Worm (Caenorhabditis elegans) whole organism, L4 larva: ENCODE data around the gene ZK622.1.
A peak's percentile ranks its signal among the peaks of the same experiment; 100 is the strongest.

ENCODE experiments used
- F26F4.8 ChIP-seq: fragments of 200-800 bp; sonication (Bioruptor generic); conservative IDR thresholded peaks from 2 replicates; pipeline ENCODE4 v1.3.6; 2022; ENCODE audit warnings: missing genetic modification characterization, missing compliant biosample characterization
- F44E2.7 ChIP-seq: fragments of 200-800 bp; sonication (Bioruptor generic); IDR thresholded peaks from 2 replicates; pipeline ENCODE4 v2.1.2; 2022; ENCODE audit warnings: missing genetic modification characterization, missing compliant biosample characterization
- F49E8.2 ChIP-seq: sonication (generic microtip); optimal IDR thresholded peaks from 2 replicates; lab custom pipeline; 2016; ENCODE audit warnings: missing compliant biosample characterization, mild to moderate bottlenecking, missing genetic modification characterization, borderline replicate concordance
- R02D3.7 ChIP-seq: fragments of 150-350 bp; sonication (generic microtip); optimal IDR thresholded peaks from 3 replicates; lab custom pipeline; 2014; ENCODE audit warnings: missing biosample characterization, missing genetic modification characterization
- Y48G9A.11 ChIP-seq: fragments of 200-800 bp; sonication (Bioruptor generic); IDR thresholded peaks from 2 replicates; pipeline ENCODE4 v1.3.6; 2022; ENCODE audit warnings: missing genetic modification reagents, missing genetic modification characterization, missing compliant biosample characterization
- Y75B8A.6 ChIP-seq: fragments of 200-800 bp; sonication (Bioruptor generic); IDR thresholded peaks from 2 replicates; pipeline ENCODE4 v1.3.6; 2022; ENCODE audit warnings: missing genetic modification reagents, missing genetic modification characterization, missing compliant biosample characterization
- ama-1 ChIP-seq: fragments of 150-350 bp; optimal IDR thresholded peaks from 2 replicates; lab custom pipeline; 2014; ENCODE audit warnings: inconsistent platforms, mixed read lengths
- arid-1 ChIP-seq: fragments of 200-800 bp; sonication (Bioruptor generic); conservative IDR thresholded peaks from 2 replicates; pipeline ENCODE4 v1.3.6; 2022; ENCODE audit warnings: missing genetic modification reagents, missing genetic modification characterization, missing compliant biosample characterization
- ceh-28 ChIP-seq: fragments of 150-350 bp; optimal IDR thresholded peaks from 2 replicates; lab custom pipeline; 2014; ENCODE audit warnings: missing biosample characterization, missing genetic modification reagents, missing genetic modification characterization
- ceh-62 ChIP-seq: sonication (generic microtip); optimal IDR thresholded peaks from 2 replicates; lab custom pipeline; 2017; ENCODE audit warnings: missing biosample characterization, missing genetic modification characterization
- ctbp-1 ChIP-seq: fragments of 200-800 bp; sonication (Bioruptor generic); IDR thresholded peaks from 2 replicates; pipeline ENCODE4 v1.3.6; 2022; ENCODE audit warnings: missing genetic modification reagents, missing genetic modification characterization, missing compliant biosample characterization
- daf-16 ChIP-seq, 3 experiments: sonication (generic microtip); optimal IDR thresholded peaks; 2 replicates each; lab custom pipeline; 2016 to 2017; ENCODE audit warnings: missing genetic modification characterization in 3 of 3, missing genetic modification reagents in 3 of 3, mild to moderate bottlenecking in 2 of 3, missing compliant biosample characterization in 2 of 3, missing biosample characterization in 1 of 3, moderate library complexity in 1 of 3
- dmd-6 ChIP-seq: fragments of 200-800 bp; sonication (Bioruptor generic); IDR thresholded peaks from 2 replicates; pipeline ENCODE4 v1.3.6; 2022; ENCODE audit warnings: missing genetic modification reagents, missing genetic modification characterization, missing compliant biosample characterization
- dmd-9 ChIP-seq: fragments of 200-800 bp; sonication (Bioruptor generic); IDR thresholded peaks from 2 replicates; pipeline ENCODE4 v1.3.6; 2022; ENCODE audit warnings: missing genetic modification reagents, missing genetic modification characterization, missing compliant biosample characterization
- dpl-1 ChIP-seq: fragments of 150-350 bp; optimal IDR thresholded peaks from 2 replicates; lab custom pipeline; 2014; ENCODE audit warnings: missing biosample characterization, missing genetic modification reagents, missing genetic modification characterization
- duxl-1 ChIP-seq: sonication (generic microtip); optimal IDR thresholded peaks from 2 replicates; lab custom pipeline; 2016; ENCODE audit warnings: mild to moderate bottlenecking, missing genetic modification characterization, moderate library complexity, missing compliant biosample characterization; ENCODE audit not compliant: poor library complexity
- dve-1 ChIP-seq: sonication (generic microtip); optimal IDR thresholded peaks from 2 replicates; lab custom pipeline; 2017; ENCODE audit warnings: antibody characterized with exemption, mild to moderate bottlenecking, missing genetic modification characterization, missing compliant biosample characterization; ENCODE audit not compliant: insufficient read depth
- egl-27 ChIP-seq: sonication (generic microtip); optimal IDR thresholded peaks from 3 replicates; lab custom pipeline; 2017; ENCODE audit warnings: missing biosample characterization, missing genetic modification reagents, missing genetic modification characterization
- egl-43 ChIP-seq: fragments of 200-800 bp; sonication (Bioruptor generic); IDR thresholded peaks from 2 replicates; pipeline ENCODE4 v1.3.6; 2022; ENCODE audit warnings: missing genetic modification reagents, missing genetic modification characterization, missing compliant biosample characterization
- fkh-10 ChIP-seq: fragments of 150-350 bp; optimal IDR thresholded peaks from 2 replicates; lab custom pipeline; 2014; ENCODE audit warnings: missing biosample characterization, missing genetic modification reagents, missing genetic modification characterization
- fos-1 ChIP-seq: fragments of 150-350 bp; optimal IDR thresholded peaks from 2 replicates; lab custom pipeline; 2014; ENCODE audit warnings: missing biosample characterization, missing genetic modification characterization
- hif-1 ChIP-seq, 2 experiments: sonication (generic microtip); optimal IDR thresholded peaks; 2 replicates each; lab custom pipeline; 2016 to 2017; ENCODE audit warnings: missing compliant biosample characterization in 2 of 2, missing genetic modification characterization in 2 of 2, missing genetic modification reagents in 2 of 2, missing genotype in 2 of 2, mild to moderate bottlenecking in 1 of 2
- hlh-11 ChIP-seq: fragments of 200-800 bp; sonication (Bioruptor generic); optimal IDR thresholded peaks from 2 replicates; lab custom pipeline; 2018; ENCODE audit warnings: mild to moderate bottlenecking, missing genetic modification characterization, missing compliant biosample characterization
- hmg-1.1 ChIP-seq: fragments of 200-800 bp; sonication (Bioruptor generic); IDR thresholded peaks from 2 replicates; pipeline ENCODE4 v1.3.6; 2022; ENCODE audit warnings: missing genetic modification reagents, missing genetic modification characterization, missing compliant biosample characterization
- lim-7 ChIP-seq: fragments of 200-800 bp; sonication (Bioruptor generic); IDR thresholded peaks from 2 replicates; pipeline ENCODE4 v1.3.6; 2022; ENCODE audit warnings: missing genetic modification characterization, missing compliant biosample characterization
- lin-38 ChIP-seq: fragments of 200-800 bp; sonication (Bioruptor generic); IDR thresholded peaks from 2 replicates; pipeline ENCODE4 v1.3.6; 2022; ENCODE audit warnings: missing genetic modification reagents, missing genetic modification characterization, missing compliant biosample characterization
- madf-5 ChIP-seq, 2 experiments: fragments of 200-800 bp; sonication (Bioruptor generic); IDR thresholded peaks; 2 replicates each; pipeline ENCODE4 v1.3.6; 2022; ENCODE audit warnings: missing compliant biosample characterization in 2 of 2, missing genetic modification characterization in 2 of 2
- mdl-1 ChIP-seq, 2 experiments: fragments of 150-350 bp in 1 of 2; sonication (generic microtip) in 1 of 2; optimal IDR thresholded peaks; 2 replicates each; lab custom pipeline; 2014 to 2017; ENCODE audit warnings: missing biosample characterization in 2 of 2, missing genetic modification characterization in 2 of 2
- mdt-29 ChIP-seq: fragments of 200-800 bp; sonication (Bioruptor generic); IDR thresholded peaks from 2 replicates; pipeline ENCODE4 v1.3.6; 2022; ENCODE audit warnings: missing genetic modification reagents, missing genetic modification characterization, missing compliant biosample characterization
- mep-1 ChIP-seq: fragments of 150-350 bp; sonication (generic microtip); optimal IDR thresholded peaks from 3 replicates; lab custom pipeline; 2014; ENCODE audit warnings: missing biosample characterization, missing genetic modification characterization
- mes-2 ChIP-seq: sonication (generic microtip); optimal IDR thresholded peaks from 2 replicates; lab custom pipeline; 2016; ENCODE audit warnings: missing genotype, mild to moderate bottlenecking, missing genetic modification characterization, missing compliant biosample characterization; ENCODE audit not compliant: poor library complexity, severe bottlenecking
- mxl-2 ChIP-seq: fragments of 200-800 bp; sonication (Bioruptor generic); conservative IDR thresholded peaks from 2 replicates; pipeline ENCODE4 v1.3.6; 2022; ENCODE audit warnings: missing genetic modification reagents, missing genetic modification characterization, missing compliant biosample characterization
- nhr-42 ChIP-seq: fragments of 200-800 bp; sonication (Bioruptor generic); IDR thresholded peaks from 2 replicates; pipeline ENCODE4 v1.3.6; 2022; ENCODE audit warnings: missing genetic modification characterization, missing compliant biosample characterization
- nhr-6 ChIP-seq: fragments of 150-350 bp; optimal IDR thresholded peaks from 2 replicates; lab custom pipeline; 2014; ENCODE audit warnings: missing biosample characterization, missing genetic modification characterization
- nhr-76 ChIP-seq: fragments of 150-350 bp; optimal IDR thresholded peaks from 2 replicates; lab custom pipeline; 2014; ENCODE audit warnings: missing biosample characterization, missing genetic modification characterization
- nhr-77 ChIP-seq: fragments of 150-350 bp; optimal IDR thresholded peaks from 2 replicates; lab custom pipeline; 2014; ENCODE audit warnings: missing biosample characterization, missing genetic modification characterization
- pqm-1 ChIP-seq: sonication (generic microtip); optimal IDR thresholded peaks from 2 replicates; lab custom pipeline; 2017; ENCODE audit warnings: missing biosample characterization, missing genetic modification characterization
- set-16 ChIP-seq: fragments of 200-800 bp; sonication (Bioruptor generic); IDR thresholded peaks from 2 replicates; pipeline ENCODE4 v1.3.6; 2022; ENCODE audit warnings: missing genetic modification reagents, missing genetic modification characterization, missing compliant biosample characterization
- snpc-1.2 ChIP-seq: fragments of 200-800 bp; sonication (Bioruptor generic); IDR thresholded peaks from 2 replicates; pipeline ENCODE4 v1.3.6; 2022; ENCODE audit warnings: missing genetic modification reagents, missing genetic modification characterization, missing compliant biosample characterization
- snpc-4 ChIP-seq: fragments of 150-350 bp; optimal IDR thresholded peaks from 2 replicates; lab custom pipeline; 2014; ENCODE audit warnings: missing biosample characterization, missing genetic modification characterization
- spr-1 ChIP-seq: sonication (generic microtip); optimal IDR thresholded peaks from 2 replicates; lab custom pipeline; 2016; ENCODE audit warnings: mild to moderate bottlenecking, missing genetic modification characterization, missing compliant biosample characterization
- spr-3 ChIP-seq: fragments of 200-800 bp; sonication (Bioruptor generic); optimal IDR thresholded peaks from 2 replicates; lab custom pipeline; 2018; ENCODE audit warnings: mild to moderate bottlenecking, missing genetic modification characterization, missing compliant biosample characterization
- tra-1 ChIP-seq: fragments of 200-800 bp; sonication (Bioruptor generic); IDR thresholded peaks from 2 replicates; pipeline ENCODE4 v1.3.6; 2022; ENCODE audit warnings: missing genetic modification reagents, missing genetic modification characterization, missing compliant biosample characterization
- unc-130 ChIP-seq: sonication (generic microtip); optimal IDR thresholded peaks from 2 replicates; lab custom pipeline; 2016; ENCODE audit warnings: missing genetic modification reagents, missing genetic modification characterization, missing compliant biosample characterization
- zfp-2 ChIP-seq: sonication (generic microtip); optimal IDR thresholded peaks from 2 replicates; lab custom pipeline; 2016; ENCODE audit warnings: mild to moderate bottlenecking, missing genetic modification characterization, missing compliant biosample characterization
- ztf-7 ChIP-seq: fragments of 150-350 bp; optimal IDR thresholded peaks from 2 replicates; lab custom pipeline; 2014; ENCODE audit warnings: missing biosample characterization, missing genetic modification characterization

Gene ZK622.1

DNA sequence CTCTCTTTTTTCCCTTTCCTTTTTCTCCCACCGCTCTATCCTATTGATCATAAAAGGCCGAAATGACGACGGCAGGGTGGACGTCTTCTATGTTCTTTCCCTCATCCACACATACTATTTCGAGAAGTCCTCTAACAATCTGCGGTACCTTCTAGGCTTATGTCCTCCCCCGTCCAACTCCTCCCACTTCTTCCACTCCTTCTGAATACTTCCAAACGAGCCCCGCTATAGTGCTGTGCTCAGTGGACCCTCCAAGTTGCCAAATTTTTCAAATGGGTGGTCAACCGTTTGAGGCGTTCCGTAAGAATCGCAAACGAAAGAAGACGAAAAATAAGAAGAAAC lies 42.4 kb downstream of the ZK622.1 start (continued):
- TF ChIP-seq mdl-1 (tag; optimal IDR thresholded peaks at IDR 0.05; lab: Kevin White, UChicago) (peak in 1 of 2 experiments; percentile 40), lin-38 (GFP tag; lab: Robert Waterston, UW) (peak; percentile 44; the same call in 1 of the 2 replicates)

DNA sequence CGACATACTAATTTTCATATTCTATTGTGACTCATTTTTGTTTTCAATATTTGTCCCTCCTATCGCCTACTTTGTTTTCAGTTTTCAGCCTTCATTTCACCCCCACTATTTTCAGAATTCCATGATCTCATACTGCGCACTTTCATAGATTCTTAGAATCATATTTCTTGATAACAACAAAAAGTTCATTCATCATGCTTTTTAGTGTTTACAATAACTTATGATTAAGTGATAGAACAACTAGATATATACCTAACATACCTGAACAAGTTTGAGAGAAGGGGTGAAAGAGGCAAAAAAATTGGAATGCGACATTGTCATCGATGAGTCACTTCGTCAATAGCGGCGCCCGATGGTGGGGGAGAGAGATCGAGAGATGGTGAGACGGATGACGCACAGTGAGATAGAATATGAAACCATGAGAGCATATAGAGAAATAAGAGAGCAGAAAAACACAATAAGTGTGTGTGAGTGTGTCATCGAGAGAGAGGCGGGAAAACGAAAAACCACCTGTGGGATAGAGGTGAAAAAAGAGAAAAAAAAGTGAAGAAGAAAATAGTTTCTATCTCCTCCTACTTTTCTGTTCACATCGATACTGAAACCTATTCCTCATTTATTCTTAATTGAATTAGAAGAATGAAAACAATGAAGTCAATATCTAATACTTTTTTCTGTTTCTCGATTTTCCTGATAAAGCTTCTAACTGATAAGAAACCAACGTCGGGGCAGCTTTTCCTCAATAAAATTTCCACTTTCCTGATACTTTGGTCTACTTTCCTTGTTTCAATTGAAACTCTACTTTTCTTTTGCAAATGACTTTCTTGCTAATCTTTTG lies 43.3 kb downstream of the ZK622.1 start:
- TF ChIP-seq nhr-6 (tag; lab: Kevin White, UChicago) = peak; percentile 92
- TF ChIP-seq mxl-2 (GFP tag; lab: Robert Waterston, UW) = no peak
- peak; percentile 28 for TF ChIP-seq ama-1 (lab: Kevin White, UChicago)
- TF ChIP-seq daf-16 (GFP tag; optimal IDR thresholded peaks at IDR 0.05; lab: Kevin White, UChicago) = no peak
- TF ChIP-seq daf-16 (tag; optimal IDR thresholded peaks at IDR 0.05; lab: Kevin White, UChicago) = peak; percentile 71
- TF ChIP-seq Y48G9A.11 (GFP tag; lab: Robert Waterston, UW) = no peak
- no peak for TF ChIP-seq mdt-29 (GFP tag; lab: Robert Waterston, UW)
- TF ChIP-seq nhr-77 = peak; percentile 33
- peak; percentile 67; the same call in 1 of the 2 replicates for TF ChIP-seq tra-1 (GFP tag; lab: Robert Waterston, UW)
- peak; percentile 90 for TF ChIP-seq fos-1 (tag; lab: Kevin White, UChicago)
- peak; percentile 89 for TF ChIP-seq mep-1 (tag; lab: Kevin White, UChicago)
- TF ChIP-seq lin-38 (GFP tag; lab: Robert Waterston, UW) = peak; percentile 43; the same call in 1 of the 2 replicates
- no peak; the same call in 1 of the 2 replicates for TF ChIP-seq set-16 (GFP tag; lab: Robert Waterston, UW)
- peak; percentile 22 for TF ChIP-seq ztf-7 (tag; lab: Kevin White, UChicago)
- TF ChIP-seq ceh-62 (tag; lab: Kevin White, UChicago) = no peak
- no peak for TF ChIP-seq unc-130 (GFP tag; lab: Kevin White, UChicago)
- peak; percentile 45 for TF ChIP-seq dpl-1 (GFP tag; lab: Kevin White, UChicago)
- no peak for TF ChIP-seq duxl-1 (tag; lab: Kevin White, UChicago)
- no peak for TF ChIP-seq R02D3.7
- TF ChIP-seq spr-3 = peak; percentile 1
- no peak for TF ChIP-seq dmd-9 (GFP tag; lab: Robert Waterston, UW)
- TF ChIP-seq zfp-2 (tag; lab: Kevin White, UChicago) = no peak
- no peak for TF ChIP-seq lim-7 (GFP tag; lab: Robert Waterston, UW)
- TF ChIP-seq mes-2 (tag; lab: Kevin White, UChicago) = peak; percentile 82
- peak; percentile 73 for TF ChIP-seq egl-43 (GFP tag; lab: Robert Waterston, UW)
- TF ChIP-seq snpc-1.2 (GFP tag; lab: Robert Waterston, UW) = no peak
- 0 out of 4 replicates have a peak, but pooled peaks of 1 of the 2 experiments have one; percentile 31 for TF ChIP-seq madf-5 (GFP tag; IDR thresholded peaks at IDR 0.05; lab: Robert Waterston, UW)
- TF ChIP-seq fkh-10 (GFP tag; lab: Kevin White, UChicago) = peak; percentile 40
- TF ChIP-seq F44E2.7 = no peak
- TF ChIP-seq F49E8.2 = no peak
- TF ChIP-seq snpc-4 (tag; lab: Kevin White, UChicago) = no peak
- TF ChIP-seq F26F4.8 (GFP tag; lab: Robert Waterston, UW) = no peak
- TF ChIP-seq hif-1 (tag; optimal IDR thresholded peaks at IDR 0.05; lab: Kevin White, UChicago) = peak in 1 of 2 experiments; percentile 27
- TF ChIP-seq egl-27 (tag; lab: Kevin White, UChicago) = peak; percentile 4
- no peak for TF ChIP-seq ctbp-1 (GFP tag; lab: Robert Waterston, UW)
- peak; percentile 76 for TF ChIP-seq dve-1 (tag; lab: Kevin White, UChicago)
- TF ChIP-seq mdl-1 (tag; optimal IDR thresholded peaks at IDR 0.05; lab: Kevin White, UChicago) = peak; percentile 37 to 59
- TF ChIP-seq nhr-76 = peak; percentile 37
- no peak for TF ChIP-seq Y75B8A.6 (GFP tag; lab: Robert Waterston, UW)
- TF ChIP-seq spr-1 (tag; lab: Kevin White, UChicago) = peak; percentile 14
- peak; percentile 30 for TF ChIP-seq ceh-28 (tag; lab: Kevin White, UChicago)
- peak; percentile 87 for TF ChIP-seq hlh-11
- TF ChIP-seq nhr-42 (GFP tag; lab: Robert Waterston, UW) = no peak
- TF ChIP-seq pqm-1 (tag; lab: Kevin White, UChicago) = peak; percentile 38
- TF ChIP-seq arid-1 (GFP tag; lab: Robert Waterston, UW) = peak; percentile 63
- TF ChIP-seq dmd-6 (GFP tag; lab: Robert Waterston, UW) = peak; percentile 56
- peak; percentile 77 for TF ChIP-seq hmg-1.1 (GFP tag; lab: Robert Waterston, UW)
